Worm (Caenorhabditis elegans) whole organism, L3 larva: ENCODE results near the gene tkr-1.

Experiments used
- R02D3.7 ChIP-seq: fragments of 150-350 bp; optimal IDR thresholded peaks from 2 replicates; lab custom pipeline; 2014; ENCODE audit warnings: missing biosample characterization, missing genetic modification characterization
- ZK546.5 ChIP-seq: sonication (generic microtip); optimal IDR thresholded peaks from 2 replicates; lab custom pipeline; 2017; ENCODE audit warnings: missing biosample characterization, missing genetic modification characterization
- ama-1 ChIP-seq: fragments of 150-350 bp; optimal IDR thresholded peaks from 2 replicates; lab custom pipeline; 2018
- ceh-16 ChIP-seq: sonication (generic microtip); optimal IDR thresholded peaks from 2 replicates; lab custom pipeline; 2017; ENCODE audit warnings: missing biosample characterization, missing genetic modification characterization
- ceh-28 ChIP-seq: fragments of 150-350 bp; optimal IDR thresholded peaks from 2 replicates; lab custom pipeline; 2014; ENCODE audit warnings: missing biosample characterization, missing genetic modification reagents, missing genetic modification characterization
- ceh-82 ChIP-seq: fragments of 150-350 bp; optimal IDR thresholded peaks from 2 replicates; lab custom pipeline; 2014; ENCODE audit warnings: missing biosample characterization, missing genetic modification characterization
- ceh-9 ChIP-seq: sonication (generic microtip); optimal IDR thresholded peaks from 2 replicates; lab custom pipeline; 2018; ENCODE audit warnings: missing biosample characterization, missing genetic modification characterization
- daf-12 ChIP-seq: fragments of 150-350 bp; optimal IDR thresholded peaks from 2 replicates; lab custom pipeline; 2014; ENCODE audit warnings: missing biosample characterization, missing genetic modification reagents, missing genetic modification characterization
- egl-5 ChIP-seq: fragments of 150-350 bp; optimal IDR thresholded peaks from 2 replicates; lab custom pipeline; 2017; ENCODE audit warnings: missing biosample characterization, missing genetic modification reagents, missing genetic modification characterization, inconsistent platforms
- elt-1 ChIP-seq: fragments of 150-350 bp; optimal IDR thresholded peaks from 2 replicates; lab custom pipeline; 2014; ENCODE audit warnings: missing biosample characterization, missing genetic modification characterization
- elt-2 ChIP-seq: sonication (generic microtip); optimal IDR thresholded peaks from 2 replicates; lab custom pipeline; 2016; ENCODE audit warnings: missing genetic modification reagents, mild to moderate bottlenecking, missing genetic modification characterization, missing compliant biosample characterization
- elt-3 ChIP-seq, 3 experiments: fragments of 150-350 bp in 1 of 3; sonication (generic microtip) in 2 of 3; optimal IDR thresholded peaks; 2 replicates in 2 of 3; 4 replicates in 1 of 3; lab custom pipeline; 2014 to 2017; ENCODE audit warnings: missing biosample characterization in 3 of 3, missing genetic modification characterization in 3 of 3
- fkh-10 ChIP-seq: sonication (generic microtip); optimal IDR thresholded peaks from 2 replicates; lab custom pipeline; 2017; ENCODE audit warnings: missing biosample characterization, missing genetic modification reagents, missing genetic modification characterization
- hmg-11 ChIP-seq: sonication (generic microtip); optimal IDR thresholded peaks from 2 replicates; lab custom pipeline; 2016; ENCODE audit warnings: missing genetic modification characterization, missing compliant biosample characterization
- jun-1 ChIP-seq: fragments of 150-350 bp; optimal IDR thresholded peaks from 2 replicates; lab custom pipeline; 2014; ENCODE audit warnings: missing biosample characterization, missing genetic modification reagents, missing genetic modification characterization
- lin-15B ChIP-seq: fragments of 150-350 bp; optimal IDR thresholded peaks from 2 replicates; lab custom pipeline; 2014; ENCODE audit warnings: missing biosample characterization, missing genetic modification characterization
- lin-39 ChIP-seq: fragments of 150-350 bp; optimal IDR thresholded peaks from 2 replicates; lab custom pipeline; 2018; ENCODE audit warnings: missing biosample characterization, missing genetic modification reagents, missing genetic modification characterization
- lsy-12 ChIP-seq: sonication (generic microtip); optimal IDR thresholded peaks from 2 replicates; lab custom pipeline; 2016; ENCODE audit warnings: mild to moderate bottlenecking, missing genetic modification characterization, missing compliant biosample characterization
- mdl-1 ChIP-seq: fragments of 150-350 bp; optimal IDR thresholded peaks from 2 replicates; lab custom pipeline; 2014; ENCODE audit warnings: missing biosample characterization, missing genetic modification characterization
- mml-1 ChIP-seq: fragments of 150-350 bp; sonication (generic microtip); optimal IDR thresholded peaks from 3 replicates; lab custom pipeline; 2014; ENCODE audit warnings: missing biosample characterization, missing genetic modification characterization
- nfya-1 ChIP-seq: sonication (generic microtip); optimal IDR thresholded peaks from 2 replicates; lab custom pipeline; 2017; ENCODE audit warnings: missing genetic modification characterization, mild to moderate bottlenecking, missing compliant biosample characterization, antibody characterized with exemption, moderate library complexity; ENCODE audit not compliant: insufficient read depth
- nhr-12 ChIP-seq: fragments of 150-350 bp; optimal IDR thresholded peaks from 2 replicates; lab custom pipeline; 2014; ENCODE audit warnings: missing biosample characterization, missing genetic modification characterization
- nhr-23 ChIP-seq: fragments of 150-350 bp; optimal IDR thresholded peaks from 2 replicates; lab custom pipeline; 2014; ENCODE audit warnings: missing biosample characterization, missing genetic modification reagents, missing genetic modification characterization
- nhr-237 ChIP-seq: fragments of 150-350 bp; optimal IDR thresholded peaks from 2 replicates; lab custom pipeline; 2014; ENCODE audit warnings: missing biosample characterization, missing genetic modification characterization
- nhr-25 ChIP-seq: sonication (generic microtip); optimal IDR thresholded peaks from 2 replicates; lab custom pipeline; 2017; ENCODE audit warnings: missing biosample characterization, missing genetic modification characterization
- nhr-28 ChIP-seq: fragments of 150-350 bp; optimal IDR thresholded peaks from 2 replicates; lab custom pipeline; 2014; ENCODE audit warnings: missing biosample characterization, missing genetic modification characterization
- nhr-43 ChIP-seq: sonication (generic microtip); optimal IDR thresholded peaks from 2 replicates; lab custom pipeline; 2016; ENCODE audit warnings: mild to moderate bottlenecking, missing genetic modification characterization, missing compliant biosample characterization; ENCODE audit not compliant: poor library complexity, severe bottlenecking
- nhr-76 ChIP-seq: fragments of 150-350 bp; sonication (generic microtip); optimal IDR thresholded peaks from 5 replicates; lab custom pipeline; 2014; ENCODE audit warnings: missing biosample characterization, missing genetic modification characterization
- nhr-77 ChIP-seq: fragments of 150-350 bp; optimal IDR thresholded peaks from 2 replicates; lab custom pipeline; 2014; ENCODE audit warnings: missing biosample characterization, missing genetic modification characterization
- pha-4 ChIP-seq: fragments of 150-350 bp; optimal IDR thresholded peaks from 2 replicates; lab custom pipeline; 2014; ENCODE audit warnings: missing biosample characterization, missing genetic modification reagents, missing genetic modification characterization
- pqm-1 ChIP-seq: fragments of 150-350 bp; optimal IDR thresholded peaks from 2 replicates; lab custom pipeline; 2017; ENCODE audit warnings: missing biosample characterization, missing genetic modification characterization, inconsistent platforms
- sea-2 ChIP-seq: fragments of 150-350 bp; sonication (generic microtip); optimal IDR thresholded peaks from 4 replicates; lab custom pipeline; 2014; ENCODE audit warnings: missing biosample characterization, missing genetic modification reagents, missing genetic modification characterization
- skn-1 ChIP-seq: fragments of 150-350 bp; optimal IDR thresholded peaks from 2 replicates; lab custom pipeline; 2014; ENCODE audit warnings: missing biosample characterization, missing genetic modification characterization
- snpc-4 ChIP-seq: fragments of 150-350 bp; optimal IDR thresholded peaks from 2 replicates; lab custom pipeline; 2014; ENCODE audit warnings: missing biosample characterization, missing genetic modification characterization
- tbx-2 ChIP-seq: sonication (generic microtip); optimal IDR thresholded peaks from 2 replicates; lab custom pipeline; 2016; ENCODE audit warnings: mild to moderate bottlenecking, missing genetic modification characterization, missing compliant biosample characterization
- unc-39 ChIP-seq: sonication (generic microtip); optimal IDR thresholded peaks from 4 replicates; lab custom pipeline; 2017; ENCODE audit warnings: missing biosample characterization, missing genetic modification characterization
- unc-62 ChIP-seq: fragments of 150-350 bp; sonication (generic microtip); optimal IDR thresholded peaks from 4 replicates; lab custom pipeline; 2014; ENCODE audit warnings: missing biosample characterization, missing genetic modification reagents, missing genetic modification characterization
- ztf-11 ChIP-seq: fragments of 150-350 bp; optimal IDR thresholded peaks from 2 replicates; lab custom pipeline; 2014; ENCODE audit warnings: missing biosample characterization, missing genetic modification characterization
- ztf-4 ChIP-seq: fragments of 150-350 bp; optimal IDR thresholded peaks from 2 replicates; lab custom pipeline; 2014; ENCODE audit warnings: missing biosample characterization, missing genetic modification characterization

Gene tkr-1

DNA sequence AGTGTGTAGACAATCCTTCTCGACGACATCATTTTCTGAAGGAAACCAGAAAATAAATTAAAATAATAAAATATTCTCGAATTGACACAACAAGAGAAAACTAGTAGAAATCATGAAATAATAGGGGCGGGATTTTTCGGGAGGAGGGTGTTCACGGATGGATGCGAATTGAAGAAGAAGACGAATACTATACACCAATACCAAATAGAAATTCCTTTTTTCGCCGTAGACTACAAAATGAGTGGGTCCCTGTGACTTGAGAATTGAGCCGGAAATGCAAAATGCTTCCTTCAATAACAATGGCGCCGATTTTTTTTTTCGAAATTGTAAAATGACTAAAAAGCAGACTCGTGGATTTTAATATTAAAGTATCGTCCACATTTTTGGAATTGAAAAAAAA, 17.4 kb downstream of the tkr-1 start, which contains the start of gene nlp-48:
Gene nlp-48, minus strand, starts transcription at position 101 of the 400 bp plus-strand sequence.
- TF ChIP-seq hmg-11 (no peak), nhr-28 (no peak), nhr-43 (tag; lab: Kevin White, UChicago) (no peak), ama-1 (lab: Kevin White, UChicago) (no peak)
- TF ChIP-seq, all 47 proteins: peak for 0

DNA sequence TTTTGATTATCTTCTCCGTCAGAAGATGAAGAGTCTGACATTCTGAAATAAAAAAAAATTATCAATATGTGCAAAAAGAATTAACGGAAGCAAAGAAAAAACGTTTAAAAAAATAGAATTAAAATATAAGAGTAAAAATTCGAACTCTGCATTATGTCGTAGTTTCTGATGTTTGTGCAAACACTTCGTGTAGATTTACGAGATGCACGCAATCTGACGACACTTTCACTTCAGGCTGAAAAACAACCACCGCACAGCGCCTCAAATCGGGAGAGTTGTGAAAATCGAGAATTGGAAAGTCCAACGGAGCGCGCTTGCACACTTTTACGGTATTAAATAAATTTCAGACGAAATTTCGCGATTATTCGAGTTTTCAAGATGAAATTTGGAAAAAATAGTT, 23.0 kb downstream of the tkr-1 start, which contains the start of gene T26G10.1:
Gene T26G10.1, minus strand, starts transcription at position 42 of the 400 bp plus-strand sequence.
- TF ChIP-seq nfya-1 (tag; lab: Kevin White, UChicago), result peak; percentile 73
- no peak for TF ChIP-seq ZK546.5 (tag; lab: Kevin White, UChicago)
- no peak for TF ChIP-seq ama-1 (lab: Kevin White, UChicago)
- TF ChIP-seq nhr-28, result no peak
- TF ChIP-seq daf-12 (tag; lab: Kevin White, UChicago), result no peak
- TF ChIP-seq lsy-12, result peak; percentile 9
- peak; percentile 30 for TF ChIP-seq hmg-11
- TF ChIP-seq jun-1, result peak; percentile 19
- TF ChIP-seq ztf-4 (tag; lab: Kevin White, UChicago), result no peak
- TF ChIP-seq ztf-11 (tag; lab: Kevin White, UChicago), result no peak
- no peak for TF ChIP-seq mdl-1
- TF ChIP-seq tbx-2, result peak; percentile 19
- TF ChIP-seq nhr-25 (tag; lab: Kevin White, UChicago), result peak; percentile 41
- TF ChIP-seq pqm-1 (tag; lab: Kevin White, UChicago), result peak; percentile 19
- TF ChIP-seq elt-2 (tag; lab: Kevin White, UChicago), result peak; percentile 31
- no peak for TF ChIP-seq sea-2 (GFP tag; lab: Kevin White, UChicago)
- TF ChIP-seq ceh-9 (tag; lab: Kevin White, UChicago), result no peak
- TF ChIP-seq nhr-77 (tag; lab: Kevin White, UChicago), result peak; percentile 52
- peak; percentile 31 for TF ChIP-seq lin-39 (tag; lab: Kevin White, UChicago)
- peak; percentile 61 for TF ChIP-seq nhr-23 (tag; lab: Kevin White, UChicago)
- TF ChIP-seq ceh-28 (tag; lab: Kevin White, UChicago), result peak; percentile 55
- TF ChIP-seq unc-62, result no peak
- peak; percentile 97 for TF ChIP-seq R02D3.7
- TF ChIP-seq skn-1 (tag; lab: Kevin White, UChicago), result peak; percentile 31
- TF ChIP-seq nhr-76 (tag; lab: Kevin White, UChicago), result no peak
- TF ChIP-seq egl-5 (tag; lab: Kevin White, UChicago), result no peak
- TF ChIP-seq nhr-43 (tag; lab: Kevin White, UChicago), result peak; percentile 59
- TF ChIP-seq nhr-237 (tag; lab: Kevin White, UChicago), result no peak
- TF ChIP-seq ceh-16 (tag; lab: Kevin White, UChicago), result no peak
- no peak for TF ChIP-seq unc-39 (tag; lab: Kevin White, UChicago)
- peak; percentile 7 for TF ChIP-seq fkh-10 (GFP tag; lab: Kevin White, UChicago)
- TF ChIP-seq elt-3 (tag; optimal IDR thresholded peaks at IDR 0.05; lab: Kevin White, UChicago), result no peak
- TF ChIP-seq pha-4 (tag; lab: Kevin White, UChicago), result peak; percentile 40
- no peak for TF ChIP-seq nhr-12 (tag; lab: Kevin White, UChicago)
- TF ChIP-seq mml-1, result no peak
- peak; percentile 95 for TF ChIP-seq lin-15B
- TF ChIP-seq snpc-4 (tag; lab: Kevin White, UChicago), result peak; percentile 80

DNA sequence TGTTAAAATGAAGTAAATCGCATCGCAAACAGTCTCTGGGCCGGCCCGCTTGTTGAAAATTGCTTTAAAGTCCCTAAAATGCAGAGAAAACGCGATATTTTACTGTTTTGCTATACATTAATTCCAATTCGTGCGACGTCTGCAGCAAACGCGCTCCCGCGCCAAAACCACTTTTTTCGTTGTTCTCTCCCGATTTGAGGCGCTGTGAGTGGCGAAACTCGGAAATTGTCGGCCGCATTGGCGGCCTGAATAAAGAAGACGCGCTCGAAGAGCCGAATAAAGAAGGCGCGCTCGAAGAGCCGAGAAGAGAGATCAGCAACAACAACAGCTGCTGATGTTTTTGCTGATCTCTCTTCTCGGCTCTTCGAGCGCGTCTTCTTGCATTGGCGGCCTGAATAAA, 24.7 kb downstream of the tkr-1 start:
- TF ChIP-seq lin-15B (peak; percentile 24), snpc-4 (tag; lab: Kevin White, UChicago) (peak; percentile 90)

- no peak for TF ChIP-seq nhr-77 (tag; lab: Kevin White, UChicago)
- no peak for TF ChIP-seq skn-1 (tag; lab: Kevin White, UChicago)
- no peak for TF ChIP-seq ztf-11 (tag; lab: Kevin White, UChicago)
- no peak for TF ChIP-seq ama-1 (lab: Kevin White, UChicago)
- no peak for TF ChIP-seq pha-4 (tag; lab: Kevin White, UChicago)
- no peak for TF ChIP-seq egl-5 (tag; lab: Kevin White, UChicago)
- no peak for TF ChIP-seq nhr-28
- no peak for TF ChIP-seq ceh-28 (tag; lab: Kevin White, UChicago)
- TF ChIP-seq elt-1, result no peak
- TF ChIP-seq nhr-25 (tag; lab: Kevin White, UChicago), result no peak
- TF ChIP-seq unc-62, result no peak
- no peak for TF ChIP-seq ZK546.5 (tag; lab: Kevin White, UChicago)
- no peak for TF ChIP-seq elt-2 (tag; lab: Kevin White, UChicago)
- no peak for TF ChIP-seq nhr-43 (tag; lab: Kevin White, UChicago)
- TF ChIP-seq lin-39 (tag; lab: Kevin White, UChicago), result no peak
- TF ChIP-seq ceh-82 (tag; lab: Kevin White, UChicago), result no peak
- no peak for TF ChIP-seq pqm-1 (tag; lab: Kevin White, UChicago)
- no peak for TF ChIP-seq sea-2 (GFP tag; lab: Kevin White, UChicago)
- TF ChIP-seq ztf-4 (tag; lab: Kevin White, UChicago), result no peak
Measured at ce11 chrIII:9413340-9413739, 29.7 kb downstream of the tkr-1 start, which contains the start of gene T26G10.3. T26G10.3 (minus strand) TSS chrIII:9413440.
